Fruit fly (Drosophila melanogaster): Measurements from ENCODE around the gene CG5167.

Gene CG5167

dm6 chr3R:12441008-12441606 is 34.8 kb downstream of the CG5167 start:
- TF ChIP-seq mirr (GFP tag; optimal IDR thresholded peaks at IDR 0.05): no peak
- no peak for TF ChIP-seq kay (GFP tag; optimal IDR thresholded peaks at IDR 0.05)
- TF ChIP-seq CG11723 (GFP tag; optimal IDR thresholded peaks at IDR 0.05): no peak
- no peak for TF ChIP-seq Spps (tag; optimal IDR thresholded peaks at IDR 0.05)
- TF ChIP-seq br (optimal IDR thresholded peaks at IDR 0.05): no peak
- TF ChIP-seq CG8290 (GFP tag; optimal IDR thresholded peaks at IDR 0.05): no peak
- peak in 1 of 2 experiments; percentile 41 for TF ChIP-seq CG8290 (tag; optimal IDR thresholded peaks at IDR 0.05)
- TF ChIP-seq Hsf (GFP tag; optimal IDR thresholded peaks at IDR 0.05): no peak
- no peak for TF ChIP-seq CG2202 (tag; optimal IDR thresholded peaks at IDR 0.05)
- no peak for TF ChIP-seq Side (GFP tag; optimal IDR thresholded peaks at IDR 0.05)
- peak; percentile 58 for TF ChIP-seq exex (tag; optimal IDR thresholded peaks at IDR 0.05)
- no peak for TF ChIP-seq CG8281 (tag; optimal IDR thresholded peaks at IDR 0.05)
- TF ChIP-seq sisA (GFP tag; IDR thresholded peaks at IDR 0.05): no peak
- no peak for TF ChIP-seq disco-r (GFP tag; optimal IDR thresholded peaks at IDR 0.05)
- TF ChIP-seq Dip2 (GFP tag; IDR thresholded peaks at IDR 0.05): no peak
- no peak for TF ChIP-seq CG1233 (GFP tag; optimal IDR thresholded peaks at IDR 0.05)
- TF ChIP-seq CG32532 (GFP tag; IDR thresholded peaks at IDR 0.05): peak; percentile 20; the same call in 1 of the 2 replicates
- no peak for TF ChIP-seq CG15011 (GFP tag; optimal IDR thresholded peaks at IDR 0.05)
- no peak for TF ChIP-seq pfk (GFP tag; optimal IDR thresholded peaks at IDR 0.05)
- peak; percentile 37 for TF ChIP-seq CG10543 (GFP tag; optimal IDR thresholded peaks at IDR 0.05)
- TF ChIP-seq D (optimal IDR thresholded peaks at IDR 0.05): no peak
- TF ChIP-seq D (GFP tag; optimal IDR thresholded peaks at IDR 0.05): no peak
- peak; percentile 36 for TF ChIP-seq Med (GFP tag)
- TF ChIP-seq CG9932 (GFP tag; IDR thresholded peaks at IDR 0.05): peak; percentile 24; the same call in 1 of the 2 replicates
- TF ChIP-seq usp (GFP tag; optimal IDR thresholded peaks at IDR 0.05): no peak
- peak; percentile 46 for TF ChIP-seq Deaf1 (tag; optimal IDR thresholded peaks at IDR 0.05)
- TF ChIP-seq NK7.1 (GFP tag; optimal IDR thresholded peaks at IDR 0.05): no peak
- TF ChIP-seq zf30C (GFP tag; optimal IDR thresholded peaks at IDR 0.05): no peak
- TF ChIP-seq HLH3B (GFP tag; IDR thresholded peaks at IDR 0.05): no peak
- TF ChIP-seq CG17359 (tag; optimal IDR thresholded peaks at IDR 0.05): no peak
- TF ChIP-seq Sin3A (optimal IDR thresholded peaks at IDR 0.05): no peak
- no peak for TF ChIP-seq HLH54F (GFP tag; optimal IDR thresholded peaks at IDR 0.05)
- TF ChIP-seq CG8089 (GFP tag; optimal IDR thresholded peaks at IDR 0.05): no peak
- no peak for TF ChIP-seq CG32772 (GFP tag; IDR thresholded peaks at IDR 0.05)
- peak; percentile 74 for TF ChIP-seq CG12769 (tag; optimal IDR thresholded peaks at IDR 0.05)
- TF ChIP-seq pan (optimal IDR thresholded peaks at IDR 0.05): no peak
- TF ChIP-seq pan (GFP tag; optimal IDR thresholded peaks at IDR 0.05 in 1 of 2, IDR thresholded peaks at IDR 0.05 in 1 of 2): peak in 1 of 2 experiments; percentile 15
- TF ChIP-seq CG15479 (GFP tag; optimal IDR thresholded peaks at IDR 0.05): no peak
- no peak for TF ChIP-seq CG30403 (GFP tag; optimal IDR thresholded peaks at IDR 0.05)
- no peak for TF ChIP-seq ash1 (GFP tag; optimal IDR thresholded peaks at IDR 0.05)
- TF ChIP-seq lilli (GFP tag; optimal IDR thresholded peaks at IDR 0.05): no peak
- TF ChIP-seq onecut (GFP tag; IDR thresholded peaks at IDR 0.05): peak; percentile 25; the same call in 1 of the 2 replicates
- no peak for TF ChIP-seq phol (tag; optimal IDR thresholded peaks at IDR 0.05)
- no peak for TF ChIP-seq Nf-YC (tag; optimal IDR thresholded peaks at IDR 0.05)
- no peak for TF ChIP-seq HmgZ (tag; optimal IDR thresholded peaks at IDR 0.05)
- TF ChIP-seq ci (GFP tag; IDR thresholded peaks at IDR 0.05): no peak
- TF ChIP-seq p53 (GFP tag; optimal IDR thresholded peaks at IDR 0.05): no peak
- TF ChIP-seq twi (tag; optimal IDR thresholded peaks at IDR 0.05): no peak
- TF ChIP-seq tna (GFP tag; IDR thresholded peaks at IDR 0.05; ENCODE audit: partially characterized antibody): no peak
- no peak for TF ChIP-seq CG7928 (GFP tag; optimal IDR thresholded peaks at IDR 0.05)
- peak; percentile 2 for TF ChIP-seq CG18599 (GFP tag; optimal IDR thresholded peaks at IDR 0.05)
- no peak for TF ChIP-seq Sox100B (GFP tag; optimal IDR thresholded peaks at IDR 0.05)

All from whole organism, embryonic.